Fruit fly (Drosophila melanogaster) whole organism, embryonic: ENCODE data around the gene ps.

Experiments
- CG10147 ChIP-seq: fragments of 200-800 bp; sonication (Bioruptor generic); optimal IDR thresholded peaks from 2 replicates; lab custom pipeline; 2019; ENCODE audit warnings: missing biosample characterization, mild to moderate bottlenecking, missing genetic modification characterization, moderate library complexity
- CG10209 ChIP-seq: fragments of 200-800 bp; sonication (Bioruptor generic); optimal IDR thresholded peaks from 3 replicates; lab custom pipeline; 2017; ENCODE audit warnings: missing biosample characterization, mild to moderate bottlenecking, missing genetic modification characterization, missing genetic modification reagents
- CG10267 ChIP-seq: fragments of 200-800 bp; sonication (Bioruptor generic); optimal IDR thresholded peaks from 2 replicates; lab custom pipeline; 2018; ENCODE audit warnings: missing biosample characterization, mild to moderate bottlenecking, missing genetic modification characterization, moderate library complexity
- CG11560 ChIP-seq: fragments of 200-800 bp; sonication (Bioruptor generic); IDR thresholded peaks from 3 replicates; pipeline ENCODE4 v1.3.6; 2022; ENCODE audit warnings: missing biosample characterization, missing genetic modification characterization
- CG12299 ChIP-seq: fragments of 200-800 bp; sonication (Bioruptor generic); optimal IDR thresholded peaks from 2 replicates; lab custom pipeline; 2018; ENCODE audit warnings: missing biosample characterization, mild to moderate bottlenecking, missing genetic modification characterization
- CG12769 ChIP-seq: fragments of 200-800 bp; sonication (Bioruptor generic); optimal IDR thresholded peaks from 2 replicates; lab custom pipeline; 2019; ENCODE audit warnings: missing biosample characterization, mild to moderate bottlenecking, missing genetic modification characterization, moderate library complexity
- CG13287 ChIP-seq: fragments of 200-800 bp; sonication (Bioruptor generic); IDR thresholded peaks from 2 replicates; pipeline ENCODE4 v1.3.6; 2022; ENCODE audit warnings: missing biosample characterization, missing genetic modification characterization; ENCODE audit not compliant: partially characterized antibody
- CG14667 ChIP-seq: fragments of 200-800 bp; sonication (Bioruptor generic); IDR thresholded peaks from 2 replicates; pipeline ENCODE4 v1.3.6; 2022; ENCODE audit warnings: missing biosample characterization, missing genetic modification characterization
- CG17568 ChIP-seq: fragments of 200-800 bp; sonication (Bioruptor generic); optimal IDR thresholded peaks from 2 replicates; lab custom pipeline; 2018; ENCODE audit warnings: missing biosample characterization, mild to moderate bottlenecking, missing genetic modification characterization, moderate library complexity
- CG2199 ChIP-seq: fragments of 200-800 bp; sonication (Bioruptor generic); IDR thresholded peaks from 3 replicates; pipeline ENCODE4 v1.3.6; 2022; ENCODE audit warnings: missing biosample characterization, missing genetic modification characterization
- CG32532 ChIP-seq: fragments of 200-800 bp; sonication (Bioruptor generic); IDR thresholded peaks from 2 replicates; pipeline ENCODE4 v1.3.6; 2022; ENCODE audit warnings: missing biosample characterization, missing genetic modification characterization
- CG32767 ChIP-seq: fragments of 200-800 bp; sonication (Bioruptor generic); IDR thresholded peaks from 2 replicates; pipeline ENCODE4 v1.3.6; 2022; ENCODE audit warnings: missing biosample characterization, missing genetic modification characterization
- CG34224 ChIP-seq: fragments of 200-800 bp; sonication (Bioruptor generic); IDR thresholded peaks from 3 replicates; pipeline ENCODE4 v1.3.6; 2022; ENCODE audit warnings: missing biosample characterization, missing genetic modification characterization; ENCODE audit not compliant: partially characterized antibody
- CG42726 ChIP-seq: fragments of 200-800 bp; sonication (Bioruptor generic); IDR thresholded peaks from 2 replicates; pipeline ENCODE4 v1.3.6; 2022; ENCODE audit warnings: missing biosample characterization, missing genetic modification characterization; ENCODE audit not compliant: partially characterized antibody
- CG5953 ChIP-seq: fragments of 200-800 bp; sonication (Bioruptor generic); IDR thresholded peaks from 2 replicates; pipeline ENCODE4 v1.3.6; 2022; ENCODE audit warnings: missing biosample characterization, missing genetic modification characterization
- CG7745 ChIP-seq: fragments of 200-800 bp; sonication (Bioruptor generic); optimal IDR thresholded peaks from 2 replicates; lab custom pipeline; 2018; ENCODE audit warnings: missing biosample characterization, mild to moderate bottlenecking, missing genetic modification characterization, moderate library complexity
- CG8478 ChIP-seq: fragments of >200 bp; optimal IDR thresholded peaks from 2 replicates; lab custom pipeline; 2018
- CoRest ChIP-seq: fragments of 200-800 bp; sonication (Bioruptor generic); optimal IDR thresholded peaks from 3 replicates; lab custom pipeline; 2018; ENCODE audit warnings: missing biosample characterization, mild to moderate bottlenecking, missing genetic modification characterization, moderate library complexity
- D19A ChIP-seq: fragments of 200-800 bp; optimal IDR thresholded peaks from 3 replicates; lab custom pipeline; 2019; ENCODE audit warnings: missing biosample characterization, mild to moderate bottlenecking, missing genetic modification characterization, moderate library complexity
- Deaf1 ChIP-seq: fragments of 200-800 bp; optimal IDR thresholded peaks from 3 replicates; lab custom pipeline; 2019; ENCODE audit warnings: missing biosample characterization, mild to moderate bottlenecking, missing genetic modification characterization, moderate library complexity
- Dref ChIP-seq: fragments of 200-800 bp; sonication (Bioruptor generic); IDR thresholded peaks from 2 replicates; pipeline ENCODE4 v1.3.6; 2022; ENCODE audit warnings: missing biosample characterization, missing genetic modification characterization
- HLHmδ ChIP-seq: fragments of 200-800 bp; sonication (Bioruptor generic); optimal IDR thresholded peaks from 2 replicates; lab custom pipeline; 2018; ENCODE audit warnings: missing biosample characterization, mild to moderate bottlenecking, missing genetic modification characterization, moderate library complexity
- HmgZ ChIP-seq: fragments of 200-800 bp; sonication (Bioruptor generic); optimal IDR thresholded peaks from 2 replicates; lab custom pipeline; 2018; ENCODE audit warnings: missing biosample characterization, mild to moderate bottlenecking, missing genetic modification characterization
- Max ChIP-seq: fragments of 200-800 bp; sonication (Bioruptor generic); optimal IDR thresholded peaks from 2 replicates; lab custom pipeline; 2016; ENCODE audit warnings: missing biosample characterization, mild to moderate bottlenecking, missing genetic modification characterization
- PHDP ChIP-seq: fragments of 200-800 bp; sonication (Bioruptor generic); optimal IDR thresholded peaks from 3 replicates; lab custom pipeline; 2018; ENCODE audit warnings: missing biosample characterization, mild to moderate bottlenecking, missing genetic modification characterization, moderate library complexity
- Pdp1 ChIP-seq, 2 experiments: fragments of 200-800 bp; sonication (Bioruptor generic); optimal IDR thresholded peaks; 3 replicates each; lab custom pipeline; 2016; ENCODE audit warnings: missing biosample characterization in 2 of 2, missing genetic modification characterization in 2 of 2, mild to moderate bottlenecking in 1 of 2, moderate library complexity in 1 of 2
- Ptx1 ChIP-seq: fragments of 200-800 bp; sonication (Bioruptor generic); IDR thresholded peaks from 2 replicates; pipeline ENCODE4 v1.3.6; 2022; ENCODE audit warnings: missing biosample characterization, missing genetic modification characterization
- Sin3A ChIP-seq: fragments of >200 bp; optimal IDR thresholded peaks from 2 replicates; lab custom pipeline; 2018
- Sox102F ChIP-seq: fragments of 200-800 bp; sonication (Bioruptor generic); optimal IDR thresholded peaks from 2 replicates; lab custom pipeline; 2018; ENCODE audit warnings: missing biosample characterization, mild to moderate bottlenecking, missing genetic modification characterization, moderate library complexity
- Vsx1 ChIP-seq: fragments of 200-800 bp; sonication (Bioruptor generic); optimal IDR thresholded peaks from 2 replicates; lab custom pipeline; 2017; ENCODE audit warnings: missing biosample characterization, mild to moderate bottlenecking, missing genetic modification characterization, missing genetic modification reagents
- ato ChIP-seq: fragments of 200-800 bp; sonication (Bioruptor generic); IDR thresholded peaks from 2 replicates; pipeline ENCODE4 v1.3.6; 2022; ENCODE audit warnings: missing biosample characterization, missing genetic modification characterization; ENCODE audit not compliant: partially characterized antibody
- az2 ChIP-seq: fragments of 200-800 bp; sonication (Bioruptor generic); optimal IDR thresholded peaks from 3 replicates; lab custom pipeline; 2016; ENCODE audit warnings: missing biosample characterization, missing genetic modification characterization
- caup ChIP-seq: fragments of 200-800 bp; sonication (Bioruptor generic); optimal IDR thresholded peaks from 3 replicates; lab custom pipeline; 2017; ENCODE audit warnings: missing biosample characterization, mild to moderate bottlenecking, missing genetic modification characterization, moderate library complexity; ENCODE audit not compliant: severe bottlenecking
- crp ChIP-seq, 2 experiments: fragments of 200-800 bp; sonication (Bioruptor generic); optimal IDR thresholded peaks; 2 replicates in 1 of 2; 3 replicates in 1 of 2; lab custom pipeline; 2017; ENCODE audit warnings: missing biosample characterization in 2 of 2, missing genetic modification characterization in 2 of 2, mild to moderate bottlenecking in 1 of 2, moderate library complexity in 1 of 2
- eyg ChIP-seq: fragments of 200-800 bp; sonication (Bioruptor generic); optimal IDR thresholded peaks from 3 replicates; lab custom pipeline; 2016; ENCODE audit warnings: missing biosample characterization, missing genetic modification characterization
- ftz-f1 ChIP-seq: fragments of 200-800 bp; sonication (Bioruptor generic); optimal IDR thresholded peaks from 2 replicates; lab custom pipeline; 2016; ENCODE audit warnings: missing biosample characterization, missing genetic modification characterization
- gfzf ChIP-seq: fragments of 200-800 bp; sonication (Bioruptor generic); optimal IDR thresholded peaks from 2 replicates; lab custom pipeline; 2016; ENCODE audit warnings: missing biosample characterization, mild to moderate bottlenecking, missing genetic modification characterization, moderate library complexity
- gro ChIP-seq: fragments of 200-800 bp; sonication (Bioruptor generic); optimal IDR thresholded peaks from 2 replicates; lab custom pipeline; 2016; ENCODE audit warnings: missing biosample characterization, missing genetic modification characterization
- hb ChIP-seq: fragments of 200-800 bp; sonication (Bioruptor generic); IDR thresholded peaks from 3 replicates; pipeline ENCODE4 v1.3.6; 2022; ENCODE audit warnings: missing biosample characterization, missing genetic modification characterization; ENCODE audit not compliant: partially characterized antibody
- hbn ChIP-seq: fragments of 200-800 bp; sonication (Bioruptor generic); IDR thresholded peaks from 2 replicates; pipeline ENCODE4 v1.3.6; 2022; ENCODE audit warnings: missing biosample characterization, missing genetic modification characterization; ENCODE audit not compliant: partially characterized antibody
- inv ChIP-seq: fragments of 200-800 bp; sonication (Bioruptor generic); IDR thresholded peaks from 2 replicates; pipeline ENCODE4 v1.3.6; 2022; ENCODE audit warnings: missing biosample characterization, missing genetic modification characterization; ENCODE audit not compliant: partially characterized antibody
- jumu ChIP-seq: fragments of 200-800 bp; sonication (Bioruptor generic); optimal IDR thresholded peaks from 3 replicates; lab custom pipeline; 2016; ENCODE audit warnings: missing biosample characterization, missing genetic modification characterization
- pan ChIP-seq, 4 experiments: fragments of >200 bp in 3 of 4; fragments of 200-800 bp in 1 of 4; sonication (Bioruptor generic) in 1 of 4; optimal IDR thresholded peaks in 3 of 4; IDR thresholded peaks in 1 of 4; 2 replicates each; pipeline versions ENCODE4 v1.3.6 to Lab custom; 2017 to 2022; ENCODE audit warnings: missing biosample characterization in 2 of 4, missing genetic modification characterization in 2 of 4, mixed read lengths in 1 of 4
- sima ChIP-seq: fragments of 200-800 bp; sonication (Bioruptor generic); optimal IDR thresholded peaks from 2 replicates; lab custom pipeline; 2016; ENCODE audit warnings: missing biosample characterization, missing genetic modification characterization
- stwl ChIP-seq: fragments of 200-800 bp; sonication (Bioruptor generic); optimal IDR thresholded peaks from 3 replicates; lab custom pipeline; 2018; ENCODE audit warnings: missing biosample characterization, mild to moderate bottlenecking, missing genetic modification characterization, moderate library complexity
- tgo ChIP-seq: fragments of 200-800 bp; sonication (Bioruptor generic); IDR thresholded peaks from 3 replicates; pipeline ENCODE4 v1.3.6; 2022; ENCODE audit warnings: missing biosample characterization, missing genetic modification characterization
- tin ChIP-seq: fragments of 200-800 bp; sonication (Bioruptor generic); optimal IDR thresholded peaks from 3 replicates; lab custom pipeline; 2016; ENCODE audit warnings: missing biosample characterization, missing genetic modification characterization
- zen2 ChIP-seq: fragments of 200-800 bp; sonication (Bioruptor generic); IDR thresholded peaks from 3 replicates; pipeline ENCODE4 v1.3.6; 2022; ENCODE audit warnings: missing biosample characterization, missing genetic modification characterization; ENCODE audit not compliant: partially characterized antibody
- zfh1 ChIP-seq: fragments of 200-800 bp; sonication (Bioruptor generic); IDR thresholded peaks from 3 replicates; pipeline ENCODE4 v1.3.6; 2022; ENCODE audit warnings: missing biosample characterization, missing genetic modification characterization

ps gene

dm6 chr3R:9504355-9504754, 86.6 kb downstream of the ps start, which contains the start of gene CG8149 (continued):
- TF ChIP-seq tin (no peak), jumu (peak; percentile 5), hb (GFP tag; lab: Robert Waterston, UW) (peak; percentile 86), Vsx1 (GFP tag; lab: Kevin White, UChicago) (peak; percentile 69), CG17568 (GFP tag; lab: Kevin White, UChicago) (peak; percentile 25), HLHmδ (no peak), CG32767 (GFP tag; lab: Robert Waterston, UW) (peak; percentile 85), Max (GFP tag; lab: Kevin White, UChicago) (peak; percentile 40), hbn (peak; percentile 84), zfh1 (GFP tag; lab: Robert Waterston, UW) (no peak), CG7745 (tag; lab: Kevin White, UChicago) (peak; percentile 19), CG2199 (GFP tag; lab: Robert Waterston, UW) (no peak), CG11560 (peak; percentile 93), Ptx1 (no peak), CG10267 (tag; lab: Kevin White, UChicago) (peak; percentile 72), gfzf (GFP tag; lab: Kevin White, UChicago) (peak; percentile 59), stwl (tag; lab: Kevin White, UChicago) (peak; percentile 80), CG12769 (tag; lab: Kevin White, UChicago) (no peak), inv (GFP tag; lab: Robert Waterston, UW) (peak; percentile 77), ato (GFP tag; lab: Robert Waterston, UW) (peak; percentile 80), CG12299 (tag; lab: Kevin White, UChicago) (peak; percentile 35), CG8478 (lab: Kevin White, UChicago) (no peak), caup (GFP tag; lab: Kevin White, UChicago) (no peak), CG14667 (GFP tag; lab: Robert Waterston, UW) (no peak), CG10209 (GFP tag; lab: Kevin White, UChicago) (no peak), CG13287 (GFP tag; lab: Robert Waterston, UW) (peak; percentile 98), gro (peak; percentile 36), Sox102F (GFP tag; lab: Kevin White, UChicago) (no peak), Sin3A (no peak), zen2 (GFP tag; lab: Robert Waterston, UW) (peak; percentile 95), HmgZ (peak; percentile 21), az2 (GFP tag; lab: Kevin White, UChicago) (no peak), Deaf1 (tag; lab: Kevin White, UChicago) (peak; percentile 6), CG42726 (GFP tag; lab: Robert Waterston, UW) (peak; percentile 81; the same call in 1 of the 2 replicates), Pdp1 (GFP tag; optimal IDR thresholded peaks at IDR 0.05; lab: Kevin White, UChicago) (peak in 1 of 2 experiments; percentile 37), tgo (GFP tag; lab: Robert Waterston, UW) (no peak), crp (GFP tag; optimal IDR thresholded peaks at IDR 0.05; lab: Kevin White, UChicago) (no peak), CoRest (tag; lab: Kevin White, UChicago) (peak; percentile 52), CG32532 (GFP tag; lab: Robert Waterston, UW) (no peak), D19A (tag; lab: Kevin White, UChicago) (peak; percentile 13), CG34224 (peak; percentile 88), ftz-f1 (GFP tag; lab: Kevin White, UChicago) (no peak), sima (GFP tag; lab: Kevin White, UChicago) (no peak), PHDP (tag; lab: Kevin White, UChicago) (peak; percentile 41), eyg (GFP tag; lab: Kevin White, UChicago) (no peak), pan (optimal IDR thresholded peaks at IDR 0.05; lab: Kevin White, UChicago) (no peak), pan (GFP tag; optimal IDR thresholded peaks at IDR 0.05 in 1 of 2, IDR thresholded peaks at IDR 0.05 in 1 of 2) (no peak), Dref (GFP tag; lab: Robert Waterston, UW) (peak; percentile 82), CG10147 (GFP tag; lab: Kevin White, UChicago) (peak; percentile 33), CG5953 (GFP tag; lab: Robert Waterston, UW) (no peak)
